Worm (Caenorhabditis elegans) whole organism, L1 larva: Measurements from ENCODE around the gene ZK813.6.

Experiments
- C04F5.9 ChIP-seq: sonication (generic microtip); optimal IDR thresholded peaks from 2 replicates; lab custom pipeline; 2016; ENCODE audit warnings: missing genetic modification characterization, missing compliant biosample characterization
- C16A3.4 ChIP-seq: fragments of 150-350 bp; optimal IDR thresholded peaks from 2 replicates; lab custom pipeline; 2014; ENCODE audit warnings: missing biosample characterization, missing genetic modification characterization
- ama-1 ChIP-seq: fragments of 150-350 bp; optimal IDR thresholded peaks from 2 replicates; lab custom pipeline; 2014
- blmp-1 ChIP-seq: fragments of 150-350 bp; optimal IDR thresholded peaks from 2 replicates; lab custom pipeline; 2014; ENCODE audit warnings: missing biosample characterization, missing genetic modification characterization
- ceh-90 ChIP-seq: sonication (generic microtip); optimal IDR thresholded peaks from 2 replicates; lab custom pipeline; 2016; ENCODE audit warnings: missing genetic modification characterization, missing compliant biosample characterization
- dpl-1 ChIP-seq, 3 experiments: fragments of 150-350 bp in 2 of 3; sonication (generic microtip) in 1 of 3; optimal IDR thresholded peaks; 2 replicates each; lab custom pipeline; 2014 to 2017; ENCODE audit warnings: missing biosample characterization in 3 of 3, missing genetic modification characterization in 3 of 3, missing genetic modification reagents in 3 of 3
- dsc-1 ChIP-seq: sonication (generic microtip); optimal IDR thresholded peaks from 2 replicates; lab custom pipeline; 2016; ENCODE audit warnings: mild to moderate bottlenecking, missing genetic modification characterization, missing compliant biosample characterization
- efl-1 ChIP-seq, 4 experiments: fragments of 150-350 bp; optimal IDR thresholded peaks in 3 of 4; peaks in 1 of 4; 1 replicate in 1 of 4; 2 replicates in 3 of 4; lab custom pipeline; 2014; ENCODE audit warnings: missing biosample characterization in 2 of 4, missing genetic modification characterization in 2 of 4, missing genetic modification reagents in 2 of 4
- efl-3 ChIP-seq: fragments of 200-800 bp; sonication (Bioruptor generic); optimal IDR thresholded peaks from 2 replicates; lab custom pipeline; 2018; ENCODE audit warnings: mild to moderate bottlenecking, missing genetic modification characterization, missing compliant biosample characterization
- egl-13 ChIP-seq: sonication (generic microtip); optimal IDR thresholded peaks from 2 replicates; lab custom pipeline; 2016; ENCODE audit warnings: missing genotype, missing genetic modification reagents, missing genetic modification characterization, missing compliant biosample characterization
- egl-27 ChIP-seq, 2 experiments: fragments of 150-350 bp in 1 of 2; sonication (generic microtip); optimal IDR thresholded peaks; 3 replicates each; lab custom pipeline; 2017 to 2018; ENCODE audit warnings: missing biosample characterization in 2 of 2, missing genetic modification characterization in 2 of 2, missing genetic modification reagents in 2 of 2
- elt-2 ChIP-seq: sonication (generic microtip); optimal IDR thresholded peaks from 2 replicates; lab custom pipeline; 2016; ENCODE audit warnings: missing genetic modification characterization, mild to moderate bottlenecking, inconsistent platforms, missing compliant biosample characterization, missing genetic modification reagents
- fkh-10 ChIP-seq: sonication (generic microtip); optimal IDR thresholded peaks from 2 replicates; lab custom pipeline; 2017; ENCODE audit warnings: missing biosample characterization, missing genetic modification reagents, missing genetic modification characterization
- fkh-4 ChIP-seq: sonication (generic microtip); optimal IDR thresholded peaks from 2 replicates; lab custom pipeline; 2016; ENCODE audit warnings: missing compliant biosample characterization, missing genetic modification characterization, borderline replicate concordance
- fkh-8 ChIP-seq: sonication (generic microtip); optimal IDR thresholded peaks from 2 replicates; lab custom pipeline; 2016; ENCODE audit warnings: mild to moderate bottlenecking, missing genetic modification characterization, missing compliant biosample characterization
- grh-1 ChIP-seq: fragments of 200-800 bp; sonication (Bioruptor generic); IDR thresholded peaks from 2 replicates; pipeline ENCODE4 v1.3.6; 2022; ENCODE audit warnings: missing genetic modification reagents, missing genetic modification characterization, missing compliant biosample characterization
- hlh-17 ChIP-seq: fragments of 200-800 bp; sonication (Bioruptor generic); optimal IDR thresholded peaks from 2 replicates; lab custom pipeline; 2018; ENCODE audit warnings: missing genetic modification characterization, mild to moderate bottlenecking, missing compliant biosample characterization, moderate library complexity, borderline replicate concordance
- hlh-4 ChIP-seq: sonication (generic microtip); optimal IDR thresholded peaks from 2 replicates; lab custom pipeline; 2016; ENCODE audit warnings: mild to moderate bottlenecking, missing genetic modification characterization, missing compliant biosample characterization
- irx-1 ChIP-seq: sonication (generic microtip); optimal IDR thresholded peaks from 2 replicates; lab custom pipeline; 2016; ENCODE audit warnings: missing genetic modification characterization, missing compliant biosample characterization
- isw-1 ChIP-seq: fragments of 200-800 bp; sonication (Bioruptor generic); IDR thresholded peaks from 2 replicates; pipeline ENCODE4 v1.3.6; 2022; ENCODE audit warnings: missing genetic modification characterization, missing compliant biosample characterization
- jun-1 ChIP-seq: fragments of 150-350 bp; optimal IDR thresholded peaks from 2 replicates; lab custom pipeline; 2014; ENCODE audit warnings: missing biosample characterization, missing genetic modification reagents, missing genetic modification characterization
- lin-13 ChIP-seq: fragments of 150-350 bp; optimal IDR thresholded peaks from 2 replicates; lab custom pipeline; 2014; ENCODE audit warnings: missing biosample characterization, missing genetic modification reagents, missing genetic modification characterization
- lin-14 ChIP-seq: fragments of 200-800 bp; sonication (Bioruptor generic); optimal IDR thresholded peaks from 2 replicates; lab custom pipeline; 2018; ENCODE audit warnings: mild to moderate bottlenecking, missing genetic modification characterization, moderate library complexity, missing compliant biosample characterization
- lin-15B ChIP-seq: fragments of 150-350 bp; sonication (generic microtip); optimal IDR thresholded peaks from 3 replicates; lab custom pipeline; 2014; ENCODE audit warnings: missing biosample characterization, missing genetic modification characterization
- lir-3 ChIP-seq: sonication (generic microtip); optimal IDR thresholded peaks from 2 replicates; lab custom pipeline; 2016; ENCODE audit warnings: mild to moderate bottlenecking, missing genetic modification characterization, moderate library complexity, missing compliant biosample characterization; ENCODE audit not compliant: poor library complexity
- lsy-2 ChIP-seq, 2 experiments: fragments of 150-350 bp; optimal IDR thresholded peaks; 2 replicates each; lab custom pipeline; 2014; ENCODE audit warnings: missing biosample characterization in 2 of 2, missing genetic modification characterization in 2 of 2
- mab-9 ChIP-seq: fragments of 200-800 bp; sonication (Bioruptor generic); IDR thresholded peaks from 2 replicates; pipeline ENCODE4 v1.3.6; 2022; ENCODE audit warnings: missing genetic modification reagents, missing genetic modification characterization, missing compliant biosample characterization
- mef-2 ChIP-seq: fragments of 150-350 bp; optimal IDR thresholded peaks from 2 replicates; lab custom pipeline; 2014; ENCODE audit warnings: missing biosample characterization, missing genetic modification characterization
- mep-1 ChIP-seq: fragments of 150-350 bp; optimal IDR thresholded peaks from 2 replicates; lab custom pipeline; 2014; ENCODE audit warnings: missing biosample characterization, missing genetic modification characterization
- nhr-12 ChIP-seq: sonication (generic microtip); optimal IDR thresholded peaks from 2 replicates; lab custom pipeline; 2017; ENCODE audit warnings: missing biosample characterization, missing genetic modification characterization
- nhr-19 ChIP-seq: fragments of 200-800 bp; sonication (Bioruptor generic); conservative IDR thresholded peaks from 2 replicates; pipeline ENCODE4 v1.3.6; 2022; ENCODE audit warnings: missing genetic modification characterization, missing compliant biosample characterization
- nhr-20 ChIP-seq: sonication (generic microtip); optimal IDR thresholded peaks from 2 replicates; lab custom pipeline; 2016; ENCODE audit warnings: mild to moderate bottlenecking, missing genetic modification characterization, missing compliant biosample characterization
- nhr-237 ChIP-seq: fragments of 150-350 bp; optimal IDR thresholded peaks from 2 replicates; lab custom pipeline; 2014; ENCODE audit warnings: missing biosample characterization, missing genetic modification characterization
- nhr-47 ChIP-seq: sonication (generic microtip); optimal IDR thresholded peaks from 2 replicates; lab custom pipeline; 2016; ENCODE audit warnings: mild to moderate bottlenecking, missing genetic modification characterization, moderate library complexity, missing compliant biosample characterization
- nhr-71 ChIP-seq: sonication (generic microtip); optimal IDR thresholded peaks from 2 replicates; lab custom pipeline; 2016; ENCODE audit warnings: mild to moderate bottlenecking, missing genetic modification characterization, moderate library complexity, missing compliant biosample characterization
- nhr-85 ChIP-seq: sonication (generic microtip); peaks from one replicate; lab custom pipeline; 2016; ENCODE audit warnings: missing genetic modification characterization, inconsistent platforms, missing compliant biosample characterization
- nhr-90 ChIP-seq: sonication (generic microtip); optimal IDR thresholded peaks from 2 replicates; lab custom pipeline; 2016; ENCODE audit warnings: mild to moderate bottlenecking, missing genetic modification characterization, missing compliant biosample characterization; ENCODE audit not compliant: poor library complexity
- pax-3 ChIP-seq: fragments of 200-800 bp; sonication (Bioruptor generic); optimal IDR thresholded peaks from 2 replicates; lab custom pipeline; 2018; ENCODE audit warnings: mild to moderate bottlenecking, missing genetic modification characterization, moderate library complexity, missing compliant biosample characterization
- rnt-1 ChIP-seq: sonication (generic microtip); optimal IDR thresholded peaks from 2 replicates; lab custom pipeline; 2016; ENCODE audit warnings: mild to moderate bottlenecking, missing genetic modification characterization, moderate library complexity, missing compliant biosample characterization
- skn-1 ChIP-seq: fragments of 150-350 bp; optimal IDR thresholded peaks from 2 replicates; lab custom pipeline; 2014; ENCODE audit warnings: missing biosample characterization, missing genetic modification characterization
- snu-23 ChIP-seq: sonication (generic microtip); optimal IDR thresholded peaks from 2 replicates; lab custom pipeline; 2016; ENCODE audit warnings: missing genetic modification characterization, missing compliant biosample characterization
- sox-4 ChIP-seq: sonication (generic microtip); optimal IDR thresholded peaks from 2 replicates; lab custom pipeline; 2016; ENCODE audit warnings: missing genetic modification characterization, missing compliant biosample characterization
- tbx-2 ChIP-seq: sonication (generic microtip); optimal IDR thresholded peaks from 2 replicates; lab custom pipeline; 2016; ENCODE audit warnings: missing genetic modification characterization, missing compliant biosample characterization
- unc-130 ChIP-seq: fragments of 150-350 bp; optimal IDR thresholded peaks from 2 replicates; lab custom pipeline; 2017; ENCODE audit warnings: missing biosample characterization, missing genetic modification characterization, inconsistent platforms
- unc-86 ChIP-seq: sonication (generic microtip); optimal IDR thresholded peaks from 2 replicates; lab custom pipeline; 2016; ENCODE audit warnings: missing genetic modification characterization, missing compliant biosample characterization
- vab-15 ChIP-seq: sonication (generic microtip); optimal IDR thresholded peaks from 2 replicates; lab custom pipeline; 2017; ENCODE audit warnings: missing genotype, mild to moderate bottlenecking, missing genetic modification characterization, missing compliant biosample characterization
- xbp-1 ChIP-seq: sonication (generic microtip); optimal IDR thresholded peaks from 2 replicates; lab custom pipeline; 2016; ENCODE audit warnings: missing genetic modification characterization, missing compliant biosample characterization

ZK813.6 gene

ce11 chrX:3424516-3424915, at the start of gene ZK813.6:
Gene ZK813.6 (plus strand): TSS chrX:3424816.
- no peak for TF ChIP-seq nhr-47 (tag; lab: Kevin White, UChicago)
- TF ChIP-seq lin-13 (GFP tag; lab: Kevin White, UChicago): no peak
- no peak for TF ChIP-seq dpl-1 (GFP tag; optimal IDR thresholded peaks at IDR 0.05; lab: Kevin White, UChicago)
- TF ChIP-seq hlh-4 (tag; lab: Kevin White, UChicago): no peak
- TF ChIP-seq lir-3: no peak

DNA sequence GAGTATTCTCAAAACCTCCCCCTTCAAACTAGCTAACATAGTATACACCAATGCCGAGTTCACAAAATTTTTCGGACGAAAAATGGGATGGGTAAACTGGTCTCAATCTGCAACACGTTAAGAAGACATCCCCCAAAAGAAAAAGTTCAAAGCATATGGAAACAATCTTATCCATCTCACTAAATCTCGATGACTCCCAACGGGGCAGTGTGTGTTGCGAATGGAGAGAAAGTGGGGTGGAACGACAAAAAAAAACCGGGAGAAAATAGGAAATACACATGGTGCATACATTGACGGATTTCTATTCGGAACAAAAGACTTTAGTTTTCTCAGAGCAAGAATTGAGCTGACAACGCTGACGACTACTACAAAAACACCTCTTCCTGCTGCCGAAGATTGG, 49.3 kb upstream of the ZK813.6 start:
- no peak for TF ChIP-seq mef-2 (tag; lab: Kevin White, UChicago)
- peak; percentile 50 for TF ChIP-seq fkh-4
- TF ChIP-seq dsc-1 (tag; lab: Kevin White, UChicago): peak; percentile 88
- no peak for TF ChIP-seq vab-15
- no peak for TF ChIP-seq unc-130 (tag; lab: Kevin White, UChicago)
- TF ChIP-seq egl-13 (tag; lab: Kevin White, UChicago): no peak
- no peak for TF ChIP-seq lin-14 (GFP tag; lab: Kevin White, UChicago)

DNA sequence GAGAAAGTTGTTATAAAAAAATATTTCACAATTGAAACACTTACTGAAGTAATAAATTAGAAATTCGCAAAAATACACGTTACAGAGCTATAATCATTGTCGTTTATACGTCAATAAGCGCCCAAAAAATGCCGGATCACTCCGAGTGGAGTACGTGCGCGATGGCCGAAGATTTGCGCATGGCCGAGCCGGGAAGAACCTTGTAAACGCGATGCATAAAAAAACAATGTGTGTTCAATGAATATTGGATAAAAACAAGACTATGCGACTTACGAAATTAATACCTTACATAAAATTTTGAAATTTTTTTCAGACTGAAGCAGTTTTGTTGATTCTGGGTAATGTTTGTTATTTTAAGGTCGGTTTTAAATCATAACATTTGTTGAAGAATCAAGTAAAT, 45.5 kb upstream of the ZK813.6 start, which contains the start of gene sorf-1:
TSS of gene sorf-1 (minus strand) at position 135 of the 400 bp plus-strand sequence.
- TF ChIP-seq mab-9 (GFP tag; lab: Robert Waterston, UW) (no peak), fkh-4 (peak; percentile 52), fkh-8 (tag; lab: Kevin White, UChicago) (peak; percentile 42), unc-86 (tag; lab: Kevin White, UChicago) (no peak), ama-1 (lab: Kevin White, UChicago) (no peak), dpl-1 (GFP tag; optimal IDR thresholded peaks at IDR 0.05; lab: Kevin White, UChicago) (peak in 2 of 3 experiments; percentile 22 to 46), sox-4 (tag; lab: Kevin White, UChicago) (no peak), snu-23 (GFP tag; lab: Kevin White, UChicago) (peak; percentile 59), nhr-237 (tag; lab: Kevin White, UChicago) (no peak), nhr-47 (tag; lab: Kevin White, UChicago) (peak; percentile 58), nhr-90 (peak; percentile 46), ceh-90 (peak; percentile 47), hlh-4 (tag; lab: Kevin White, UChicago) (no peak), vab-15 (peak; percentile 17), hlh-17 (GFP tag; lab: Kevin White, UChicago) (no peak), elt-2 (no peak), C16A3.4 (tag; lab: Kevin White, UChicago) (peak; percentile 30), nhr-19 (GFP tag; lab: Robert Waterston, UW) (peak; percentile 41), lsy-2 (tag; optimal IDR thresholded peaks at IDR 0.05; lab: Kevin White, UChicago) (peak in 1 of 2 experiments; percentile 23), nhr-20 (peak; percentile 49), lin-15B (tag; lab: Kevin White, UChicago) (no peak), irx-1 (peak; percentile 18), nhr-85 (tag; lab: Kevin White, UChicago) (peak; percentile 80), nhr-12 (no peak), egl-13 (tag; lab: Kevin White, UChicago) (peak; percentile 11), isw-1 (GFP tag; lab: Robert Waterston, UW) (no peak; the same call in 1 of the 2 replicates), rnt-1 (tag; lab: Kevin White, UChicago) (peak; percentile 95), dsc-1 (tag; lab: Kevin White, UChicago) (peak; percentile 63), mep-1 (no peak), fkh-10 (GFP tag; lab: Kevin White, UChicago) (no peak), efl-3 (no peak), skn-1 (no peak), nhr-71 (peak; percentile 71), egl-27 (tag; optimal IDR thresholded peaks at IDR 0.05; lab: Kevin White, UChicago) (no peak), pax-3 (tag; lab: Kevin White, UChicago) (no peak), tbx-2 (tag; lab: Kevin White, UChicago) (peak; percentile 56), blmp-1 (tag; lab: Kevin White, UChicago) (peak; percentile 28), grh-1 (GFP tag; lab: Robert Waterston, UW) (no peak), mef-2 (tag; lab: Kevin White, UChicago) (no peak), xbp-1 (tag; lab: Kevin White, UChicago) (peak; percentile 42), jun-1 (no peak), lin-14 (GFP tag; lab: Kevin White, UChicago) (peak; percentile 73), efl-1 (optimal IDR thresholded peaks at IDR 0.05; lab: Kevin White, UChicago) (peak; percentile 6 to 11), efl-1 (GFP tag; optimal IDR thresholded peaks at IDR 0.05 in 1 of 2; lab: Kevin White, UChicago) (peak in 1 of 2 experiments; percentile 74), C04F5.9 (tag; lab: Kevin White, UChicago) (peak; percentile 18)
